Fruit fly (Drosophila melanogaster) whole organism, embryonic: Measurements from ENCODE around the gene lectin-37Db.

Experiments used
- CG11093 ChIP-seq: fragments of 200-800 bp; sonication (Bioruptor generic); IDR thresholded peaks from 3 replicates; pipeline ENCODE4 v1.3.6; 2022; ENCODE audit warnings: missing biosample characterization, missing genetic modification characterization
- CG12155 ChIP-seq: fragments of 200-800 bp; sonication (Bioruptor generic); optimal IDR thresholded peaks from 3 replicates; lab custom pipeline; 2016; ENCODE audit warnings: missing biosample characterization, missing genetic modification characterization
- CG12769 ChIP-seq: fragments of 200-800 bp; sonication (Bioruptor generic); optimal IDR thresholded peaks from 2 replicates; lab custom pipeline; 2019; ENCODE audit warnings: missing biosample characterization, mild to moderate bottlenecking, missing genetic modification characterization, moderate library complexity
- CG14050 ChIP-seq: fragments of 200-800 bp; sonication (Bioruptor generic); IDR thresholded peaks from 3 replicates; pipeline ENCODE4 v1.3.6; 2022; ENCODE audit warnings: missing biosample characterization, missing genetic modification characterization
- CG14667 ChIP-seq: fragments of 200-800 bp; sonication (Bioruptor generic); IDR thresholded peaks from 2 replicates; pipeline ENCODE4 v1.3.6; 2022; ENCODE audit warnings: missing biosample characterization, missing genetic modification characterization
- CG15696 ChIP-seq: fragments of 200-800 bp; sonication (Bioruptor generic); optimal IDR thresholded peaks from 2 replicates; lab custom pipeline; 2019; ENCODE audit warnings: missing biosample characterization, mild to moderate bottlenecking, missing genetic modification characterization, moderate library complexity
- CG1602 ChIP-seq: fragments of 200-800 bp; sonication (Bioruptor generic); optimal IDR thresholded peaks from 3 replicates; lab custom pipeline; 2016; ENCODE audit warnings: missing biosample characterization, missing genetic modification characterization
- CG33213 ChIP-seq: fragments of 200-800 bp; sonication (Bioruptor generic); optimal IDR thresholded peaks from 3 replicates; lab custom pipeline; 2016; ENCODE audit warnings: missing biosample characterization, missing genetic modification characterization
- CG8388 ChIP-seq: fragments of 200-800 bp; sonication (Bioruptor generic); optimal IDR thresholded peaks from 2 replicates; lab custom pipeline; 2019; ENCODE audit warnings: missing biosample characterization, mild to moderate bottlenecking, missing genetic modification characterization, moderate library complexity
- CoRest ChIP-seq: fragments of 200-800 bp; sonication (Bioruptor generic); optimal IDR thresholded peaks from 3 replicates; lab custom pipeline; 2018; ENCODE audit warnings: missing biosample characterization, mild to moderate bottlenecking, missing genetic modification characterization, moderate library complexity
- Drgx ChIP-seq: fragments of 200-800 bp; sonication (Bioruptor generic); IDR thresholded peaks from 2 replicates; pipeline ENCODE4 v1.3.6; 2022; ENCODE audit warnings: missing biosample characterization, missing genetic modification characterization
- ERR ChIP-seq: fragments of 200-800 bp; sonication (Bioruptor generic); optimal IDR thresholded peaks from 2 replicates; lab custom pipeline; 2016; ENCODE audit warnings: missing biosample characterization, missing genetic modification characterization
- Med ChIP-seq: fragments of 200-800 bp; sonication (Bioruptor generic); peaks from one replicate; lab custom pipeline; 2016; ENCODE audit warnings: missing biosample characterization, missing genetic modification characterization, mild to moderate bottlenecking, inconsistent platforms, moderate library complexity
- Neu2 ChIP-seq: fragments of 200-800 bp; sonication (Bioruptor generic); optimal IDR thresholded peaks from 3 replicates; lab custom pipeline; 2016; ENCODE audit warnings: missing biosample characterization, missing genetic modification characterization, borderline replicate concordance
- Spps ChIP-seq: fragments of 200-800 bp; sonication (Bioruptor generic); optimal IDR thresholded peaks from 2 replicates; lab custom pipeline; 2018; ENCODE audit warnings: missing biosample characterization, mild to moderate bottlenecking, missing genetic modification characterization
- Sry-β ChIP-seq: fragments of 200-800 bp; sonication (Bioruptor generic); optimal IDR thresholded peaks from 2 replicates; lab custom pipeline; 2018; ENCODE audit warnings: missing biosample characterization, mild to moderate bottlenecking, missing genetic modification characterization, moderate library complexity
- bbx ChIP-seq: fragments of 200-800 bp; sonication (Bioruptor generic); IDR thresholded peaks from 2 replicates; pipeline ENCODE4 v1.3.6; 2022; ENCODE audit warnings: missing biosample characterization, missing genetic modification characterization; ENCODE audit not compliant: partially characterized antibody
- bigmax ChIP-seq: fragments of 200-800 bp; sonication (Bioruptor generic); optimal IDR thresholded peaks from 2 replicates; lab custom pipeline; 2018; ENCODE audit warnings: missing biosample characterization, mild to moderate bottlenecking, missing genetic modification characterization
- chinmo ChIP-seq: fragments of 200-800 bp; sonication (Bioruptor generic); IDR thresholded peaks from 4 replicates; pipeline ENCODE4 v1.3.6; 2022; ENCODE audit warnings: missing biosample characterization, missing genetic modification characterization; ENCODE audit not compliant: partially characterized antibody
- ci ChIP-seq: fragments of 200-800 bp; sonication (Bioruptor generic); IDR thresholded peaks from 3 replicates; pipeline ENCODE4 v1.3.6; 2022; ENCODE audit warnings: missing biosample characterization, missing genetic modification characterization
- crol ChIP-seq: fragments of 200-800 bp; sonication (Bioruptor generic); IDR thresholded peaks from 2 replicates; pipeline ENCODE4 v1.3.6; 2022; ENCODE audit warnings: missing biosample characterization, missing genetic modification characterization
- esg ChIP-seq: fragments of 200-800 bp; sonication (Bioruptor generic); conservative IDR thresholded peaks from 2 replicates; pipeline ENCODE4 v1.3.6; 2022; ENCODE audit warnings: missing biosample characterization, missing genetic modification characterization
- grau ChIP-seq: fragments of 200-800 bp; optimal IDR thresholded peaks from 3 replicates; lab custom pipeline; 2019; ENCODE audit warnings: missing biosample characterization, mild to moderate bottlenecking, missing genetic modification characterization, moderate library complexity
- her ChIP-seq: fragments of 200-800 bp; sonication (Bioruptor generic); optimal IDR thresholded peaks from 2 replicates; lab custom pipeline; 2016; ENCODE audit warnings: missing biosample characterization, missing genetic modification characterization
- lmd ChIP-seq: fragments of 200-800 bp; sonication (Bioruptor generic); IDR thresholded peaks from 2 replicates; pipeline ENCODE4 v1.3.6; 2022; ENCODE audit warnings: missing biosample characterization, missing genetic modification characterization
- mirr ChIP-seq: fragments of 200-800 bp; sonication (Bioruptor generic); optimal IDR thresholded peaks from 3 replicates; lab custom pipeline; 2018; ENCODE audit warnings: missing biosample characterization, mild to moderate bottlenecking, missing genetic modification characterization
- pb ChIP-seq: fragments of 200-800 bp; sonication (Bioruptor generic); optimal IDR thresholded peaks from 3 replicates; lab custom pipeline; 2016; ENCODE audit warnings: missing biosample characterization, missing genetic modification characterization
- row ChIP-seq: fragments of 200-800 bp; sonication (Bioruptor generic); IDR thresholded peaks from 3 replicates; pipeline ENCODE4 v1.3.6; 2022; ENCODE audit warnings: missing biosample characterization, missing genetic modification characterization
- sc ChIP-seq, 3 experiments: fragments of >200 bp in 2 of 3; fragments of 200-800 bp in 1 of 3; sonication (Bioruptor generic) in 1 of 3; optimal IDR thresholded peaks; 2 replicates in 2 of 3; 3 replicates in 1 of 3; lab custom pipeline; 2017; ENCODE audit warnings: mild to moderate bottlenecking in 1 of 3, missing biosample characterization in 1 of 3, missing genetic modification characterization in 1 of 3, missing genetic modification reagents in 1 of 3
- sens ChIP-seq: fragments of 200-800 bp; sonication (Bioruptor generic); peaks from one replicate; lab custom pipeline; 2016; ENCODE audit warnings: missing biosample characterization, missing genetic modification characterization
- vvl ChIP-seq: fragments of 200-800 bp; sonication (Bioruptor generic); IDR thresholded peaks from 2 replicates; pipeline ENCODE4 v1.3.6; 2022; ENCODE audit warnings: missing biosample characterization, missing genetic modification characterization

lectin-37Db gene

DNA sequence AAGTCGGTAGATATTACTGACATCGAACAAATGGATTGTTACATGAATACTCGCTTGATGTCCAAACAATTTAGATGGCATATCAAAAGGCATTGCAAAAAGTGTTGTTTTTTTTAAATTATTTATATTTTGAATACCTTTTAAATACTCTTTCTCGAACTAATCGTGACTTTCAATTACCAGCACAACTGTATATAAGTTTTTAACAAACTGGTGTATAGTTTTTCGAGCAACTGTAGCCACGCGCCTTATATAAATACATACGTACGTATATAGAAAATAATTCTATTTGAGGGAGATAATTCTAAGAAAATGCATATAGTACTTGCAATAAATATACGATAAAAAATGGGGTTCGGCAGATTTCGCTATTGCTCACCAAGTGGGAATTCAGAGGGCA lies 21.4 kb downstream of the lectin-37Db start:
- TF ChIP-seq CG8388 (GFP tag; lab: Kevin White, UChicago) (peak; percentile 93), CG1602 (GFP tag; lab: Kevin White, UChicago) (no peak)

DNA sequence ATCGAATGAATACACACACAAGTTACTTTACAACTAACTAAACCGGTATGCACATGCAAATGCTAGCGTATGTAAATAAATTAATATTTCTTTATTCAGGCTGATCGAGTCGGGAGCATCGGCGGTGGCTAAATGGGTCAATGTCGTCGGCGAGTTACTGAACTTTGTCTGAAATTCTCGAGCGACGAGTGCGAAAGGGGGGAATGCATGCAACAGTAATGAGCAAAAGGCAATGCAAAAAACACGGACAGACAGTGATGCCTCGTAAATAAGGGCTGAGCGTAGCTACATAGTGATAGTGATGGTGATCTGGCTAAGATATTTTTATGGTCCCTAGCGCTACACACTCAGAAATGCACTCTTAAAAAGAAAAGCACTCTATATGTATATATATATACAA lies 21.9 kb downstream of the lectin-37Db start:
- no peak for TF ChIP-seq sc (optimal IDR thresholded peaks at IDR 0.05; lab: Kevin White, UChicago)
- TF ChIP-seq sc (GFP tag; optimal IDR thresholded peaks at IDR 0.05; lab: Kevin White, UChicago), result no peak
- peak; percentile 20; the same call in 1 of the 2 replicates for TF ChIP-seq crol (GFP tag; lab: Robert Waterston, UW)
- peak; percentile 64 for TF ChIP-seq CG12769 (tag; lab: Kevin White, UChicago)
- TF ChIP-seq row (GFP tag; lab: Robert Waterston, UW), result peak; percentile 38; the same call in 1 of the 3 replicates
- no peak for TF ChIP-seq CG14050 (GFP tag; lab: Robert Waterston, UW)
- no peak for TF ChIP-seq CG14667 (GFP tag; lab: Robert Waterston, UW)
- TF ChIP-seq Med (GFP tag; lab: Kevin White, UChicago), result peak; percentile 36
- peak; percentile 49 for TF ChIP-seq grau (tag; lab: Kevin White, UChicago)
- no peak for TF ChIP-seq lmd
- TF ChIP-seq bbx, result 0 out of 2 replicates have a peak, but pooled peaks have one; percentile 29
- TF ChIP-seq Spps (tag; lab: Kevin White, UChicago), result no peak
- TF ChIP-seq CG15696 (tag; lab: Kevin White, UChicago), result no peak
- TF ChIP-seq mirr (GFP tag; lab: Kevin White, UChicago), result no peak
- peak; percentile 34; the same call in 1 of the 2 replicates for TF ChIP-seq vvl (GFP tag; lab: Robert Waterston, UW)
- no peak for TF ChIP-seq CG12155 (GFP tag; lab: Kevin White, UChicago)
- TF ChIP-seq CG11093 (GFP tag; lab: Robert Waterston, UW), result no peak
- peak; percentile 10 for TF ChIP-seq sens (GFP tag; lab: Kevin White, UChicago)
- no peak for TF ChIP-seq ERR
- no peak for TF ChIP-seq bigmax (GFP tag; lab: Kevin White, UChicago)
- no peak for TF ChIP-seq CG33213 (GFP tag; lab: Kevin White, UChicago)
- no peak for TF ChIP-seq her (GFP tag; lab: Kevin White, UChicago)
- peak; percentile 26; the same call in 1 of the 2 replicates for TF ChIP-seq Drgx
- peak; percentile 60 for TF ChIP-seq Sry-β (GFP tag; lab: Kevin White, UChicago)

DNA sequence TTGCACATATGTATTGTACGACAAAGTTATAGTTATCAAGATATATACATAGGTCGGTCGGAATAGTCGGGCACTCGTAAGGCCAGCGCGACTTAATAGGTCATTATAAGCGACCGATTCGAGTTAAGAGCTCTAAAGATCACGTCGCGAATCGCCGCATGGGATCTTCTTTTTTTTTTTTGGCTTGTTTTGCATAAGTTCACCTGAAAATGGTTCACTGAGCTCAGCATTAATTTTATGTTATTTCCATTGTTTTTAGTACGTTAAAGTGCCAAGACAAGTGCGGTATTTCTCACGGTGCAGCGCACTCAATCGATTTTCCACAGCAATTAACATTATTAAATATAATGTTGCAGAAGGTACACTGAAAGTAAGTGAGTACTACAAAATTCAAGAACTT lies 22.5 kb downstream of the lectin-37Db start:
- TF ChIP-seq sens (GFP tag; lab: Kevin White, UChicago), result peak; percentile 20
- no peak for TF ChIP-seq esg (GFP tag; lab: Robert Waterston, UW)

DNA sequence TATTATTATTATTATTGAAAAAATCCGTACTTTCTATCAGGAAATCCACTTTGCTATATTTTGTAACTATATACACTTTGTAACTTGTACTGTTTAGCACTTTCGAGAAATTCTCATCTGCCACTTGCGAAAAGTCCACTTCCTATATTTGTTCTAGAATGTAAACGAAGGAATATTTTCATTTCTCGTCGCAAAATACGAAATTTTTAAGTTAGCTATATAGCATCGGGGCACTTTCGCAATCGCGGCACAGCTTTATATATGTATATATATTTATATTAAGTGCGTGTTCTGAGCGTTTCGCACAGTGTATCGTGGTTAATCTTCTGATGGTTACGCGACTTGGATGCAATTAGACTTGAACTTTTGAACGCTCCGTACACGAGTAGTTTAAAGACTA lies 22.9 kb downstream of the lectin-37Db start, which contains the start of gene RanGAP:
Gene RanGAP, plus strand, starts transcription at position 169 of the 400 bp plus-strand sequence.
- TF ChIP-seq Drgx (peak; percentile 44; the same call in 1 of the 2 replicates), CoRest (tag; lab: Kevin White, UChicago) (no peak)

DNA sequence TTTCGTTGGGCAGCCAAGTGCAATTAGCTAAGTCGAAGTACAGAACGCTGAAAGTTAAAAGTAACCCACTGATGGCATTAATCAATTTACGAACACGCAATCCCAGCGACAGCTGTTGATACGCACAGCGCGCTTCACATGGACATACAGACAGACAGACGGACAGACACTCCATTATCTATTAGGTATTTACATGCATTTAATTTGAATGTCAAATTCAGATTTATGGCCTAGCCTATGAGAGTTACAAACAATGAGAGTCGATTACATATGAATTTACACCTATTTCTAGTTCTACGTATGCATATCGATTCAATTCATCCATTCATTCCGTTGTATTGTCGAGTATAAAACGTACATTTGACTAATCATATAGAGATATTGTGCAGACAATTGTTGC lies 23.8 kb downstream of the lectin-37Db start, which contains the start of gene CG10237:
Gene CG10237, minus strand, starts transcription at position 101 of the 400 bp plus-strand sequence.
- TF ChIP-seq chinmo (GFP tag; lab: Robert Waterston, UW), result no peak
- TF ChIP-seq Med (GFP tag; lab: Kevin White, UChicago), result peak; percentile 47
- TF ChIP-seq pb (GFP tag; lab: Kevin White, UChicago), result no peak
- TF ChIP-seq ci, result 0 out of 3 replicates have a peak, but pooled peaks have one; percentile 39
- TF ChIP-seq Neu2 (GFP tag; lab: Kevin White, UChicago), result no peak
